Fruit fly (Drosophila melanogaster): Measurements from ENCODE around the gene Ugt36A1.

The Ugt36A1 gene

DNA sequence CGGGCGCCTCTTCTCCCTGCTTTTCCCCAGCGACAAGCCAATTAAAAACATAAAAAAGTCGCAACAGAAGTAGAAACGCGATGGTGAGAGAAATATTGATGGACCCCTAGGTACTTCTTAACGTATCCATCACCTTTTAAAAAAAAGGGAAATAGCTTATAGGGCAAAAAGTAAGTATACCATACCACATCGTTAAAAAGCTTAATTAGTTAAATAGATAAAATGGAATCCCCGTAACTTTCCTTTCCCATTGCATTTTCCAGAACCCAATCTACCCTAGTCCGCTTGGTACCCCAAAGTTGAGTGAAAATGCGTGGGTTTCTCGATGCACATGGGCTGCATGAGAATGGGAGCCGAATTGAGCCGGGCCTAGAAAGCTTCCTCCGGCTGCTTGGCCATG, 24.3 kb upstream of the Ugt36A1 start:
- TF ChIP-seq Oaz (GFP tag; IDR thresholded peaks at IDR 0.05) (no peak), Med (GFP tag) (peak; percentile 37)

DNA sequence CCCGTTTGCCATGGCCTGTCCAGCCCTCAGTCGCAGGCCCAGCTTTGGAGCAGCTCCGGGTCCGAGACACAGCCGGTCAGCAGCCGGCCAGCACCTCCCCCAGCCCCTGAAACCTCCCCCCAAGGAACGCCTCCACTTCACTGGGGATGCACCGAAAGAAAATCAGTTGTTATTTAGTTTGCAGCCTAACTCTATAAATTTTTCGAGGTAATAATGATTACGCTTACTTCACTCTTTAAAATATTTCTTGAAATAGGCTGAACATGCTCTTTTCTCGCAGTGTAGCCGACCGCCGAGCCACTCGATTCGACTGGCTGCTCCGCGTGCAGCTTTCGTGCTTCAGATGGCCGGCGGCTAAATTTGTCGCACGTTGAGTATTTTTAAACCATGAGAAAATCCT, 21.8 kb upstream of the Ugt36A1 start:
- TF ChIP-seq CG1603 (tag; optimal IDR thresholded peaks at IDR 0.05) = peak; percentile 2
- TF ChIP-seq zfh1 (GFP tag; IDR thresholded peaks at IDR 0.05) = 0 out of 3 replicates have a peak, but pooled peaks have one; percentile 33
- peak; percentile 37; the same call in 1 of the 2 replicates for TF ChIP-seq Drgx (GFP tag; IDR thresholded peaks at IDR 0.05)
- TF ChIP-seq E2f2 (GFP tag; IDR thresholded peaks at IDR 0.05) = no peak
- TF ChIP-seq CG9932 (GFP tag; IDR thresholded peaks at IDR 0.05) = 0 out of 2 replicates have a peak, but pooled peaks have one; percentile 34
- no peak for TF ChIP-seq sisA (GFP tag; IDR thresholded peaks at IDR 0.05)
- no peak for TF ChIP-seq Sox102F (GFP tag; optimal IDR thresholded peaks at IDR 0.05)
- TF ChIP-seq CG6854 (GFP tag; optimal IDR thresholded peaks at IDR 0.05) = no peak
- no peak for TF ChIP-seq prd (optimal IDR thresholded peaks at IDR 0.05)
- TF ChIP-seq prd (GFP tag; IDR thresholded peaks at IDR 0.05) = peak; percentile 4; the same call in 1 of the 3 replicates
- TF ChIP-seq Deaf1 (tag; optimal IDR thresholded peaks at IDR 0.05) = no peak
- peak; percentile 37; the same call in 1 of the 2 replicates for TF ChIP-seq Awh (GFP tag; IDR thresholded peaks at IDR 0.05)
- no peak for TF ChIP-seq CG5180 (GFP tag; optimal IDR thresholded peaks at IDR 0.05)

DNA sequence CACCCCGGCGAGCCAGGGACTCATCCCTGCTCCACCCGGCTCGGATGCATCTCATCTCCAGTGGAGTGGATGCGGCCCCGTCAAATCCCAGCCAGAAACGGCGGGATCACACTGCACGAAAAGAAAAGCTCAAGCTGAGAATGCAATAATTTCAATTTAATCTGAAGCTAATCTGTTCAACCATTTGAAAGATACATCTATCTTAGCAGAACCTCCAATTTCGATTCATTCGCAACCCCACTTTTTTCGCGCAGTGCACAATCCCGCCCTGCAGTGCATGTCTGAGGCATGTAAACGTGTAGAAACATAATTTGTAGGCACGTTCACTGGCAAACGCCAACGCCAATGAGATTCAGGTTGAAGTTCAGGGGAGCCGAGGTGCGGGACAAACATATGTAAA, 20.4 kb upstream of the Ugt36A1 start:
- TF ChIP-seq CG3065 (GFP tag; optimal IDR thresholded peaks at IDR 0.05) (no peak), Optix (GFP tag; IDR thresholded peaks at IDR 0.05) (peak; percentile 67; the same call in 2 of the 3 replicates), trem (tag; optimal IDR thresholded peaks at IDR 0.05) (peak; percentile 11), Antp (GFP tag; optimal IDR thresholded peaks at IDR 0.05) (peak; percentile 65), vvl (GFP tag; IDR thresholded peaks at IDR 0.05) (peak; percentile 59), dpn (GFP tag; optimal IDR thresholded peaks at IDR 0.05) (peak; percentile 16 to 48), CG10274 (GFP tag; optimal IDR thresholded peaks at IDR 0.05) (no peak), CG10366 (GFP tag; IDR thresholded peaks at IDR 0.05) (peak; percentile 39), ATbp (GFP tag; optimal IDR thresholded peaks at IDR 0.05) (peak; percentile 33), lola (GFP tag; optimal IDR thresholded peaks at IDR 0.05) (peak in 1 of 3 experiments; percentile 49), nmo (GFP tag; optimal IDR thresholded peaks at IDR 0.05) (peak; percentile 52), Hmr (GFP tag; optimal IDR thresholded peaks at IDR 0.05) (no peak), cato (GFP tag; optimal IDR thresholded peaks at IDR 0.05; ENCODE audit: borderline replicate concordance) (peak; percentile 9), CG3847 (GFP tag; IDR thresholded peaks at IDR 0.05) (no peak), CG1233 (GFP tag; optimal IDR thresholded peaks at IDR 0.05) (no peak), danr (GFP tag; IDR thresholded peaks at IDR 0.05) (peak; percentile 52; the same call in 1 of the 2 replicates), CG11456 (GFP tag; IDR thresholded peaks at IDR 0.05) (peak; percentile 70; the same call in 2 of the 3 replicates), ham (GFP tag; IDR thresholded peaks at IDR 0.05) (no peak), Mes4 (GFP tag; optimal IDR thresholded peaks at IDR 0.05) (no peak), CG12155 (GFP tag; optimal IDR thresholded peaks at IDR 0.05) (no peak), tx (GFP tag; optimal IDR thresholded peaks at IDR 0.05) (no peak), Opbp (GFP tag; IDR thresholded peaks at IDR 0.05; ENCODE audit: partially characterized antibody) (no peak), Pdp1 (GFP tag; optimal IDR thresholded peaks at IDR 0.05) (peak; percentile 12 to 45), amos (GFP tag; IDR thresholded peaks at IDR 0.05; ENCODE audit: partially characterized antibody) (no peak), Ptx1 (GFP tag; IDR thresholded peaks at IDR 0.05) (peak; percentile 55; the same call in 1 of the 2 replicates), zen2 (GFP tag; IDR thresholded peaks at IDR 0.05; ENCODE audit: partially characterized antibody) (no peak), TFAM (GFP tag; optimal IDR thresholded peaks at IDR 0.05) (no peak), Ravus (GFP tag; IDR thresholded peaks at IDR 0.05) (no peak), CG34376 (GFP tag; optimal IDR thresholded peaks at IDR 0.05) (no peak), vnd (GFP tag; IDR thresholded peaks at IDR 0.05; ENCODE audit: partially characterized antibody) (no peak), CG7928 (GFP tag; optimal IDR thresholded peaks at IDR 0.05) (no peak), CG9609 (GFP tag; optimal IDR thresholded peaks at IDR 0.05) (peak; percentile 19), CG12659 (GFP tag; optimal IDR thresholded peaks at IDR 0.05) (no peak)
